Fruit fly (Drosophila melanogaster): Measurements from ENCODE around the gene Sap47.

Sap47 gene

dm6 chr3R:16004015-16004414 lies 69.1 kb downstream of the Sap47 start (continued):
- TF ChIP-seq hb (GFP tag; IDR thresholded peaks at IDR 0.05; ENCODE audit: partially characterized antibody) = no peak
- 0 out of 3 replicates have a peak, but pooled peaks have one; percentile 20 for TF ChIP-seq CG17361 (GFP tag; IDR thresholded peaks at IDR 0.05)

dm6 chr3R:16004691-16005474 lies 70.0 kb downstream of the Sap47 start:
- TF ChIP-seq CG16779 (GFP tag; IDR thresholded peaks at IDR 0.05) = no peak
- peak; percentile 37 for TF ChIP-seq Asciz (GFP tag; optimal IDR thresholded peaks at IDR 0.05)
- TF ChIP-seq Nf-YB (GFP tag; optimal IDR thresholded peaks at IDR 0.05) = peak; percentile 48
- no peak for TF ChIP-seq Chrac-16 (GFP tag; optimal IDR thresholded peaks at IDR 0.05)
- TF ChIP-seq tll (GFP tag; optimal IDR thresholded peaks at IDR 0.05) = no peak
- no peak for TF ChIP-seq CG3847 (GFP tag; IDR thresholded peaks at IDR 0.05)
- no peak for TF ChIP-seq Lim3 (GFP tag; IDR thresholded peaks at IDR 0.05)
- TF ChIP-seq ewg (GFP tag; optimal IDR thresholded peaks at IDR 0.05) = no peak
- TF ChIP-seq Neu2 (GFP tag; optimal IDR thresholded peaks at IDR 0.05; ENCODE audit: borderline replicate concordance) = no peak
- TF ChIP-seq CG7271 (tag; optimal IDR thresholded peaks at IDR 0.05) = no peak
- TF ChIP-seq kah (GFP tag; optimal IDR thresholded peaks at IDR 0.05) = peak; percentile 6
- peak; percentile 36 for TF ChIP-seq HHEX (GFP tag; optimal IDR thresholded peaks at IDR 0.05)
- no peak for TF ChIP-seq CG2202 (tag; optimal IDR thresholded peaks at IDR 0.05)
- TF ChIP-seq CG11560 (tag; IDR thresholded peaks at IDR 0.05) = no peak
- no peak for TF ChIP-seq CG13287 (GFP tag; IDR thresholded peaks at IDR 0.05; ENCODE audit: partially characterized antibody)
- no peak for TF ChIP-seq trem (tag; optimal IDR thresholded peaks at IDR 0.05)
- no peak for TF ChIP-seq Sry-β (GFP tag; optimal IDR thresholded peaks at IDR 0.05)
- TF ChIP-seq Deaf1 (tag; optimal IDR thresholded peaks at IDR 0.05) = peak; percentile 66
- no peak for TF ChIP-seq CG10321 (GFP tag; IDR thresholded peaks at IDR 0.05)
- no peak for TF ChIP-seq pita (GFP tag; optimal IDR thresholded peaks at IDR 0.05)
- TF ChIP-seq TFAM (GFP tag; optimal IDR thresholded peaks at IDR 0.05) = no peak
- TF ChIP-seq salm (tag; optimal IDR thresholded peaks at IDR 0.05) = peak; percentile 37
- TF ChIP-seq NfI (GFP tag; optimal IDR thresholded peaks at IDR 0.05) = no peak
- TF ChIP-seq CG17186 (GFP tag; optimal IDR thresholded peaks at IDR 0.05) = no peak
- TF ChIP-seq Eip74EF (GFP tag; optimal IDR thresholded peaks at IDR 0.05) = no peak
- peak; percentile 51; the same call in 1 of the 2 replicates for TF ChIP-seq CG4360 (GFP tag; IDR thresholded peaks at IDR 0.05)
- no peak for TF ChIP-seq lov (optimal IDR thresholded peaks at IDR 0.05)
- TF ChIP-seq lov (GFP tag; IDR thresholded peaks at IDR 0.05) = no peak
- TF ChIP-seq CG16815 (GFP tag; optimal IDR thresholded peaks at IDR 0.05) = no peak
- peak; percentile 25; the same call in 1 of the 2 replicates for TF ChIP-seq MBD-R2 (GFP tag; IDR thresholded peaks at IDR 0.05)
- peak; percentile 66 for TF ChIP-seq CG18599 (GFP tag; optimal IDR thresholded peaks at IDR 0.05)
- no peak for TF ChIP-seq CG10274 (GFP tag; optimal IDR thresholded peaks at IDR 0.05)
- no peak for TF ChIP-seq Xbp1 (GFP tag; optimal IDR thresholded peaks at IDR 0.05)
- TF ChIP-seq ase (GFP tag; IDR thresholded peaks at IDR 0.05) = no peak
- TF ChIP-seq chm (GFP tag; IDR thresholded peaks at IDR 0.05) = no peak
- no peak for TF ChIP-seq pan (optimal IDR thresholded peaks at IDR 0.05)
- TF ChIP-seq pan (GFP tag; optimal IDR thresholded peaks at IDR 0.05 in 1 of 2, IDR thresholded peaks at IDR 0.05 in 1 of 2) = no peak
- no peak for TF ChIP-seq CG8944 (GFP tag; optimal IDR thresholded peaks at IDR 0.05)
- peak; percentile 51 for TF ChIP-seq CG17568 (GFP tag; optimal IDR thresholded peaks at IDR 0.05)
- no peak for TF ChIP-seq CG13775 (GFP tag; optimal IDR thresholded peaks at IDR 0.05)
- TF ChIP-seq aop (GFP tag; IDR thresholded peaks at IDR 0.05) = no peak
- no peak for TF ChIP-seq tgo (GFP tag; IDR thresholded peaks at IDR 0.05)
- no peak for TF ChIP-seq Mad (GFP tag; optimal IDR thresholded peaks at IDR 0.05)
- peak; percentile 93 for TF ChIP-seq mirr (GFP tag; optimal IDR thresholded peaks at IDR 0.05)
- no peak for TF ChIP-seq stc (GFP tag; IDR thresholded peaks at IDR 0.05)
- no peak for TF ChIP-seq CkIIα-i1 (GFP tag; IDR thresholded peaks at IDR 0.05)

Data from whole organism, embryonic.